Fruit fly (Drosophila melanogaster) whole organism, prepupa: ENCODE results near the gene qin.

Source experiments
- Blimp-1 ChIP-seq: fragments of 200-800 bp; sonication (Bioruptor generic); optimal IDR thresholded peaks from 3 replicates; lab custom pipeline; 2017; ENCODE audit warnings: missing biosample characterization, missing genetic modification characterization, mild to moderate bottlenecking, moderate library complexity, missing genetic modification reagents
- CG10631 ChIP-seq: fragments of 200-800 bp; sonication (Bioruptor generic); optimal IDR thresholded peaks from 2 replicates; lab custom pipeline; 2016; ENCODE audit warnings: missing biosample characterization, missing genetic modification characterization
- CG11294 ChIP-seq: fragments of 200-800 bp; sonication (Bioruptor generic); IDR thresholded peaks from 2 replicates; pipeline ENCODE4 v1.3.6; 2022; ENCODE audit warnings: missing biosample characterization, missing genetic modification characterization
- CG15336 ChIP-seq: fragments of 200-800 bp; sonication (Bioruptor generic); IDR thresholded peaks from 2 replicates; pipeline ENCODE4 v1.3.6; 2022; ENCODE audit warnings: missing biosample characterization, missing genetic modification characterization
- CG1621 ChIP-seq: fragments of 200-800 bp; sonication (Bioruptor generic); optimal IDR thresholded peaks from 3 replicates; lab custom pipeline; 2018; ENCODE audit warnings: missing biosample characterization, mild to moderate bottlenecking, missing genetic modification characterization
- CG16779 ChIP-seq: fragments of 200-800 bp; sonication (Bioruptor generic); optimal IDR thresholded peaks from 3 replicates; lab custom pipeline; 2017; ENCODE audit warnings: missing biosample characterization, mild to moderate bottlenecking, missing genetic modification characterization
- CG31627 ChIP-seq: fragments of 200-800 bp; sonication (Bioruptor generic); optimal IDR thresholded peaks from 3 replicates; lab custom pipeline; 2016; ENCODE audit warnings: missing biosample characterization, missing genetic modification characterization
- CG32006 ChIP-seq: fragments of 200-800 bp; sonication (Bioruptor generic); optimal IDR thresholded peaks from 3 replicates; lab custom pipeline; 2017; ENCODE audit warnings: missing biosample characterization, mild to moderate bottlenecking, missing genetic modification characterization
- CG34406 ChIP-seq: fragments of 200-800 bp; sonication (Bioruptor generic); optimal IDR thresholded peaks from 3 replicates; lab custom pipeline; 2016; ENCODE audit warnings: missing biosample characterization, missing genetic modification characterization
- CG6792 ChIP-seq: fragments of 200-800 bp; sonication (Bioruptor generic); optimal IDR thresholded peaks from 3 replicates; lab custom pipeline; 2016; ENCODE audit warnings: missing biosample characterization, missing genetic modification characterization
- CG7368 ChIP-seq: fragments of 200-800 bp; sonication (Bioruptor generic); optimal IDR thresholded peaks from 3 replicates; lab custom pipeline; 2016; ENCODE audit warnings: missing biosample characterization, missing genetic modification characterization
- CG8119 ChIP-seq: fragments of 200-800 bp; sonication (Bioruptor generic); IDR thresholded peaks from 3 replicates; pipeline ENCODE4 v1.3.6; 2022; ENCODE audit warnings: missing biosample characterization, missing genetic modification characterization
- CG8319 ChIP-seq: fragments of 200-800 bp; sonication (Bioruptor generic); optimal IDR thresholded peaks from 3 replicates; lab custom pipeline; 2016; ENCODE audit warnings: missing biosample characterization, missing genetic modification characterization
- CG8632 ChIP-seq: fragments of 200-800 bp; sonication (Bioruptor generic); optimal IDR thresholded peaks from 3 replicates; lab custom pipeline; 2016; ENCODE audit warnings: missing biosample characterization, missing genetic modification characterization
- CG9139 ChIP-seq: fragments of 200-800 bp; sonication (Bioruptor generic); optimal IDR thresholded peaks from 3 replicates; lab custom pipeline; 2017; ENCODE audit warnings: missing biosample characterization, mild to moderate bottlenecking, missing genetic modification characterization
- Eip75B ChIP-seq: fragments of 200-800 bp; sonication (Bioruptor generic); optimal IDR thresholded peaks from 3 replicates; lab custom pipeline; 2016; ENCODE audit warnings: missing biosample characterization, missing genetic modification characterization
- Eip78C ChIP-seq: fragments of 200-800 bp; sonication (Bioruptor generic); peaks from one replicate; lab custom pipeline; 2016; ENCODE audit warnings: missing biosample characterization, missing genetic modification characterization
- Eip93F ChIP-seq: fragments of 200-800 bp; sonication (Bioruptor generic); optimal IDR thresholded peaks from 2 replicates; lab custom pipeline; 2016; ENCODE audit warnings: missing biosample characterization, mild to moderate bottlenecking, missing genetic modification characterization
- Ets21C ChIP-seq: fragments of 200-800 bp; sonication (Bioruptor generic); optimal IDR thresholded peaks from 3 replicates; lab custom pipeline; 2016; ENCODE audit warnings: missing biosample characterization, missing genetic modification characterization
- Hr38 ChIP-seq: sonication (Bioruptor generic); optimal IDR thresholded peaks from 2 replicates; lab custom pipeline; 2016; ENCODE audit warnings: missing biosample characterization, missing genetic modification characterization
- Hr39 ChIP-seq: fragments of 200-800 bp; sonication (Bioruptor generic); optimal IDR thresholded peaks from 2 replicates; lab custom pipeline; 2016; ENCODE audit warnings: missing biosample characterization, missing genetic modification characterization
- Hr4 ChIP-seq: fragments of 200-800 bp; sonication (Bioruptor generic); optimal IDR thresholded peaks from 3 replicates; lab custom pipeline; 2016; ENCODE audit warnings: missing biosample characterization, missing genetic modification characterization
- Met ChIP-seq: fragments of 200-800 bp; sonication (Bioruptor generic); optimal IDR thresholded peaks from 3 replicates; lab custom pipeline; 2016; ENCODE audit warnings: missing biosample characterization, missing genetic modification characterization
- OdsH ChIP-seq: fragments of 200-800 bp; sonication (Bioruptor generic); optimal IDR thresholded peaks from 3 replicates; lab custom pipeline; 2016; ENCODE audit warnings: missing biosample characterization, missing genetic modification characterization
- Smox ChIP-seq: fragments of 200-800 bp; sonication (Bioruptor generic); optimal IDR thresholded peaks from 3 replicates; lab custom pipeline; 2016; ENCODE audit warnings: missing biosample characterization, missing genetic modification characterization
- Sox102F ChIP-seq: fragments of 200-800 bp; sonication (Bioruptor generic); optimal IDR thresholded peaks from 2 replicates; lab custom pipeline; 2016; ENCODE audit warnings: missing biosample characterization, mild to moderate bottlenecking, missing genetic modification characterization
- Sox14 ChIP-seq: fragments of 200-800 bp; sonication (Bioruptor generic); optimal IDR thresholded peaks from 3 replicates; lab custom pipeline; 2016; ENCODE audit warnings: missing biosample characterization, missing genetic modification characterization
- Sox15 ChIP-seq: fragments of 200-800 bp; sonication (Bioruptor generic); optimal IDR thresholded peaks from 3 replicates; lab custom pipeline; 2016; ENCODE audit warnings: missing biosample characterization, missing genetic modification characterization
- achi ChIP-seq: fragments of 200-800 bp; sonication (Bioruptor generic); optimal IDR thresholded peaks from 3 replicates; lab custom pipeline; 2016; ENCODE audit warnings: missing biosample characterization, missing genetic modification characterization
- acj6 ChIP-seq: fragments of 200-800 bp; sonication (Bioruptor generic); optimal IDR thresholded peaks from 3 replicates; lab custom pipeline; 2016; ENCODE audit warnings: missing biosample characterization, missing genetic modification characterization
- cyc ChIP-seq: fragments of 200-800 bp; sonication (Bioruptor generic); optimal IDR thresholded peaks from 3 replicates; lab custom pipeline; 2016; ENCODE audit warnings: missing biosample characterization, missing genetic modification characterization
- dac ChIP-seq: fragments of 200-800 bp; sonication (Bioruptor generic); optimal IDR thresholded peaks from 2 replicates; lab custom pipeline; 2017; ENCODE audit warnings: missing biosample characterization, mild to moderate bottlenecking, missing genetic modification characterization
- eg ChIP-seq: fragments of 200-800 bp; sonication (Bioruptor generic); IDR thresholded peaks from 3 replicates; pipeline ENCODE4 v1.3.6; 2022; ENCODE audit warnings: missing biosample characterization, missing genetic modification characterization
- esn ChIP-seq: fragments of 200-800 bp; sonication (Bioruptor generic); optimal IDR thresholded peaks from 2 replicates; lab custom pipeline; 2016; ENCODE audit warnings: missing biosample characterization, mild to moderate bottlenecking, missing genetic modification characterization, moderate library complexity
- fd85E ChIP-seq: fragments of 200-800 bp; sonication (Bioruptor generic); optimal IDR thresholded peaks from 3 replicates; lab custom pipeline; 2016; ENCODE audit warnings: missing biosample characterization, missing genetic modification characterization
- fkh ChIP-seq: fragments of 200-800 bp; sonication (Bioruptor generic); optimal IDR thresholded peaks from 3 replicates; lab custom pipeline; 2017; ENCODE audit warnings: missing biosample characterization, mild to moderate bottlenecking, missing genetic modification characterization, moderate library complexity
- lz ChIP-seq: fragments of 200-800 bp; sonication (Bioruptor generic); optimal IDR thresholded peaks from 3 replicates; lab custom pipeline; 2016; ENCODE audit warnings: missing biosample characterization, missing genetic modification characterization
- spab ChIP-seq: fragments of 200-800 bp; sonication (Bioruptor generic); optimal IDR thresholded peaks from 2 replicates; lab custom pipeline; 2017; ENCODE audit warnings: missing biosample characterization, mild to moderate bottlenecking, missing genetic modification characterization, missing genetic modification reagents
- ss ChIP-seq, 2 experiments: fragments of 200-800 bp; sonication (Bioruptor generic); optimal IDR thresholded peaks; 2 replicates in 1 of 2; 3 replicates in 1 of 2; lab custom pipeline; 2017 to 2018; ENCODE audit warnings: mild to moderate bottlenecking in 2 of 2, missing biosample characterization in 2 of 2, missing genetic modification characterization in 2 of 2, moderate library complexity in 1 of 2
- topi ChIP-seq: fragments of 200-800 bp; sonication (Bioruptor generic); optimal IDR thresholded peaks from 3 replicates; lab custom pipeline; 2016; ENCODE audit warnings: missing biosample characterization, missing genetic modification characterization

The qin gene

DNA sequence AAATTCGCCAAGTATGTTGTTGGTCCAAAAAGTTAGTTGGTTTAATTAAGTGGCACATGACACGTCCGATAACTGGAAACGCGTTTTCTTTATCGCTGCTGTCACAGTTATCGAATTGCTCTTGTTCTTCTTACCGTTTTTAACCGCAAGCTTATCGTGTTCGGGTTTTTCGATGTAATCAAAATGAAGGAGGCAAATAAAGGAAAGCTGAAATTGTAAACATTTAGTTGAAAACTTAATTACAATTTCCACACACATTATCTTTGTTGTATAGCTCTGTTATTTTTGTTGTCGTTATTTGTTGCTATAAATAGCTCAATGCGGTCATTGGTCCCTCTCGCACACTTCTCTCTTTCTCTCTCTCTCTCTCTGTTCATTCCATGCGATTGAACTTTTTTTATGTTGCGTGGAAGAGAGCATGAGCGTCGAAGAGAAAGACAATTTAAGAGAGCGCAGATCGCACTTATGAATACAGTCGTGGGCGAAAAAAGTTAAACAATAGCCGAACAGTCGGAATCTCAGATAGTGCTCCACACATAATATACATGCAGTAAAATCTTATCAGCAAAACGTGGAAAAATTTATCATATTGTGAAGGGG is 5.5 kb upstream of the qin start (continued):
- TF ChIP-seq CG31627 (GFP tag; lab: Kevin White, UChicago) (peak; percentile 34), Eip78C (GFP tag; lab: Kevin White, UChicago) (no peak), Sox102F (GFP tag; lab: Kevin White, UChicago) (no peak), CG15336 (GFP tag; lab: Robert Waterston, UW) (peak; percentile 68), CG8632 (no peak), Eip93F (GFP tag; lab: Kevin White, UChicago) (no peak), Hr38 (no peak), CG8319 (GFP tag; lab: Kevin White, UChicago) (no peak), CG7368 (peak; percentile 13), CG8119 (GFP tag; lab: Robert Waterston, UW) (no peak; the same call in 2 of the 3 replicates), Eip75B (GFP tag; lab: Kevin White, UChicago) (no peak), Met (peak; percentile 53), Blimp-1 (GFP tag; lab: Kevin White, UChicago) (no peak), esn (GFP tag; lab: Kevin White, UChicago) (no peak), CG9139 (GFP tag; lab: Kevin White, UChicago) (no peak), CG10631 (no peak), Hr4 (GFP tag; lab: Kevin White, UChicago) (peak; percentile 29), CG16779 (tag; lab: Kevin White, UChicago) (peak; percentile 39), lz (GFP tag; lab: Kevin White, UChicago) (peak; percentile 22), Ets21C (GFP tag; lab: Kevin White, UChicago) (peak; percentile 19), Hr39 (GFP tag; lab: Kevin White, UChicago) (peak; percentile 45), fkh (peak; percentile 56), eg (peak; percentile 61; the same call in 2 of the 3 replicates), CG1621 (no peak), Sox15 (GFP tag; lab: Kevin White, UChicago) (peak; percentile 11), CG34406 (GFP tag; lab: Kevin White, UChicago) (peak; percentile 23), acj6 (peak; percentile 24), OdsH (GFP tag; lab: Kevin White, UChicago) (no peak), fd85E (no peak), Smox (GFP tag; lab: Kevin White, UChicago) (peak; percentile 39), Sox14 (GFP tag; lab: Kevin White, UChicago) (peak; percentile 24), achi (peak; percentile 37), CG32006 (no peak), topi (GFP tag; lab: Kevin White, UChicago) (peak; percentile 35), dac (GFP tag; lab: Kevin White, UChicago) (no peak), CG11294 (GFP tag; lab: Robert Waterston, UW) (no peak), cyc (GFP tag; lab: Kevin White, UChicago) (no peak), CG6792 (GFP tag; lab: Kevin White, UChicago) (peak; percentile 15), ss (GFP tag; optimal IDR thresholded peaks at IDR 0.05; lab: Kevin White, UChicago) (no peak)

DNA sequence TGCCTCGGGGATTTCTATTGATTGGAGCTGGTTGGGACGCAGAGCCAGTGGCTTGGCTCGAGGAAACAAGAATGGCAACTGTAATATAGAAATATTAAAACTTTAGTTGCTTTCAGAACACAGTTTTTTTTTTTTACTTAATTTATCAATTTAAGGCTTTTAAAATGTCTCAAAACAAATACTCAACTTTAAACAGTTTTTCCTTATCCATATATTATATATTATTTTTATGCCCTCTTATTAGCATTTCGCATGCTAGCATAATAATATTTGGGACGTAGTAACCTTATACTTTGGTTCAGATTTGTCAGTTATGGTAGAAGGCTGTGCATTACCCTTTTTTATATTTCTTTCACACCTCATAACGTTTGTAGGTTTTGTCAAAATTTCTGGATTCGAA is 7.6 kb downstream of the qin start, which contains the start of gene Tssk:
TSS of gene Tssk (plus strand) at position 301 of the 400 bp plus-strand sequence.
- no peak for TF ChIP-seq CG9139 (GFP tag; lab: Kevin White, UChicago)
- TF ChIP-seq CG6792 (GFP tag; lab: Kevin White, UChicago) = no peak
- TF ChIP-seq spab = no peak
- TF ChIP-seq dac (GFP tag; lab: Kevin White, UChicago) = no peak
- TF ChIP-seq CG15336 (GFP tag; lab: Robert Waterston, UW) = no peak
